Worm (Caenorhabditis elegans) whole organism, L3 larva: Measurements from ENCODE around the gene srt-12.
"Not testable (repeated sequence)": the region's sequence is repeated elsewhere in the genome, so short reads cannot be mapped to it uniquely, and the experiment has no call there.

Source experiments
- ZK546.5 ChIP-seq: sonication (generic microtip); optimal IDR thresholded peaks from 2 replicates; lab custom pipeline; 2017; ENCODE audit warnings: missing biosample characterization, missing genetic modification characterization
- aly-2 ChIP-seq: fragments of 150-350 bp; optimal IDR thresholded peaks from 2 replicates; lab custom pipeline; 2014; ENCODE audit warnings: missing biosample characterization, missing genetic modification characterization
- ama-1 ChIP-seq: fragments of 150-350 bp; optimal IDR thresholded peaks from 2 replicates; lab custom pipeline; 2018
- ceh-16 ChIP-seq: sonication (generic microtip); optimal IDR thresholded peaks from 2 replicates; lab custom pipeline; 2017; ENCODE audit warnings: missing biosample characterization, missing genetic modification characterization
- ceh-28 ChIP-seq: fragments of 150-350 bp; optimal IDR thresholded peaks from 2 replicates; lab custom pipeline; 2014; ENCODE audit warnings: missing biosample characterization, missing genetic modification reagents, missing genetic modification characterization
- ceh-82 ChIP-seq: fragments of 150-350 bp; optimal IDR thresholded peaks from 2 replicates; lab custom pipeline; 2014; ENCODE audit warnings: missing biosample characterization, missing genetic modification characterization
- ceh-9 ChIP-seq: sonication (generic microtip); optimal IDR thresholded peaks from 2 replicates; lab custom pipeline; 2018; ENCODE audit warnings: missing biosample characterization, missing genetic modification characterization
- egl-27 ChIP-seq: sonication (generic microtip); optimal IDR thresholded peaks from 4 replicates; lab custom pipeline; 2017; ENCODE audit warnings: missing biosample characterization, missing genetic modification reagents, missing genetic modification characterization
- elt-1 ChIP-seq: fragments of 150-350 bp; optimal IDR thresholded peaks from 2 replicates; lab custom pipeline; 2014; ENCODE audit warnings: missing biosample characterization, missing genetic modification characterization
- elt-2 ChIP-seq: sonication (generic microtip); optimal IDR thresholded peaks from 2 replicates; lab custom pipeline; 2016; ENCODE audit warnings: missing genetic modification reagents, mild to moderate bottlenecking, missing genetic modification characterization, missing compliant biosample characterization
- elt-3 ChIP-seq, 3 experiments: fragments of 150-350 bp in 1 of 3; sonication (generic microtip) in 2 of 3; optimal IDR thresholded peaks; 2 replicates in 2 of 3; 4 replicates in 1 of 3; lab custom pipeline; 2014 to 2017; ENCODE audit warnings: missing biosample characterization in 3 of 3, missing genetic modification characterization in 3 of 3
- eor-1 ChIP-seq, 2 experiments: fragments of 150-350 bp; optimal IDR thresholded peaks; 2 replicates each; lab custom pipeline; 2014 to 2018; ENCODE audit warnings: missing biosample characterization in 2 of 2, missing genetic modification characterization in 2 of 2
- fkh-10 ChIP-seq: sonication (generic microtip); optimal IDR thresholded peaks from 2 replicates; lab custom pipeline; 2017; ENCODE audit warnings: missing biosample characterization, missing genetic modification reagents, missing genetic modification characterization
- fkh-2 ChIP-seq: fragments of 150-350 bp; optimal IDR thresholded peaks from 2 replicates; lab custom pipeline; 2014; ENCODE audit warnings: missing biosample characterization, missing genetic modification reagents, missing genetic modification characterization
- fos-1 ChIP-seq: fragments of 150-350 bp; optimal IDR thresholded peaks from 2 replicates; lab custom pipeline; 2014; ENCODE audit warnings: missing biosample characterization, missing genetic modification characterization
- hmg-11 ChIP-seq: sonication (generic microtip); optimal IDR thresholded peaks from 2 replicates; lab custom pipeline; 2016; ENCODE audit warnings: missing genetic modification characterization, missing compliant biosample characterization
- jun-1 ChIP-seq: fragments of 150-350 bp; optimal IDR thresholded peaks from 2 replicates; lab custom pipeline; 2014; ENCODE audit warnings: missing biosample characterization, missing genetic modification reagents, missing genetic modification characterization
- lsy-12 ChIP-seq: sonication (generic microtip); optimal IDR thresholded peaks from 2 replicates; lab custom pipeline; 2016; ENCODE audit warnings: mild to moderate bottlenecking, missing genetic modification characterization, missing compliant biosample characterization
- mdl-1 ChIP-seq: fragments of 150-350 bp; optimal IDR thresholded peaks from 2 replicates; lab custom pipeline; 2014; ENCODE audit warnings: missing biosample characterization, missing genetic modification characterization
- mml-1 ChIP-seq: fragments of 150-350 bp; sonication (generic microtip); optimal IDR thresholded peaks from 3 replicates; lab custom pipeline; 2014; ENCODE audit warnings: missing biosample characterization, missing genetic modification characterization
- nfya-1 ChIP-seq: sonication (generic microtip); optimal IDR thresholded peaks from 2 replicates; lab custom pipeline; 2017; ENCODE audit warnings: missing genetic modification characterization, mild to moderate bottlenecking, missing compliant biosample characterization, antibody characterized with exemption, moderate library complexity; ENCODE audit not compliant: insufficient read depth
- nhr-11 ChIP-seq: fragments of 150-350 bp; optimal IDR thresholded peaks from 2 replicates; lab custom pipeline; 2014; ENCODE audit warnings: missing biosample characterization, missing genetic modification characterization
- nhr-12 ChIP-seq: fragments of 150-350 bp; optimal IDR thresholded peaks from 2 replicates; lab custom pipeline; 2014; ENCODE audit warnings: missing biosample characterization, missing genetic modification characterization
- nhr-23 ChIP-seq: fragments of 150-350 bp; optimal IDR thresholded peaks from 2 replicates; lab custom pipeline; 2014; ENCODE audit warnings: missing biosample characterization, missing genetic modification reagents, missing genetic modification characterization
- nhr-237 ChIP-seq: fragments of 150-350 bp; optimal IDR thresholded peaks from 2 replicates; lab custom pipeline; 2014; ENCODE audit warnings: missing biosample characterization, missing genetic modification characterization
- nhr-28 ChIP-seq: fragments of 150-350 bp; optimal IDR thresholded peaks from 2 replicates; lab custom pipeline; 2014; ENCODE audit warnings: missing biosample characterization, missing genetic modification characterization
- pha-4 ChIP-seq: fragments of 150-350 bp; optimal IDR thresholded peaks from 2 replicates; lab custom pipeline; 2014; ENCODE audit warnings: missing biosample characterization, missing genetic modification reagents, missing genetic modification characterization
- sea-2 ChIP-seq: fragments of 150-350 bp; sonication (generic microtip); optimal IDR thresholded peaks from 4 replicates; lab custom pipeline; 2014; ENCODE audit warnings: missing biosample characterization, missing genetic modification reagents, missing genetic modification characterization
- skn-1 ChIP-seq: fragments of 150-350 bp; optimal IDR thresholded peaks from 2 replicates; lab custom pipeline; 2014; ENCODE audit warnings: missing biosample characterization, missing genetic modification characterization
- snpc-4 ChIP-seq: fragments of 150-350 bp; optimal IDR thresholded peaks from 2 replicates; lab custom pipeline; 2014; ENCODE audit warnings: missing biosample characterization, missing genetic modification characterization
- tbx-2 ChIP-seq: sonication (generic microtip); optimal IDR thresholded peaks from 2 replicates; lab custom pipeline; 2016; ENCODE audit warnings: mild to moderate bottlenecking, missing genetic modification characterization, missing compliant biosample characterization
- unc-39 ChIP-seq: sonication (generic microtip); optimal IDR thresholded peaks from 4 replicates; lab custom pipeline; 2017; ENCODE audit warnings: missing biosample characterization, missing genetic modification characterization
- zag-1 ChIP-seq: fragments of 150-350 bp; optimal IDR thresholded peaks from 2 replicates; lab custom pipeline; 2014; ENCODE audit warnings: missing biosample characterization, missing genetic modification characterization
- ztf-4 ChIP-seq: fragments of 150-350 bp; optimal IDR thresholded peaks from 2 replicates; lab custom pipeline; 2014; ENCODE audit warnings: missing biosample characterization, missing genetic modification characterization

srt-12 gene

DNA sequence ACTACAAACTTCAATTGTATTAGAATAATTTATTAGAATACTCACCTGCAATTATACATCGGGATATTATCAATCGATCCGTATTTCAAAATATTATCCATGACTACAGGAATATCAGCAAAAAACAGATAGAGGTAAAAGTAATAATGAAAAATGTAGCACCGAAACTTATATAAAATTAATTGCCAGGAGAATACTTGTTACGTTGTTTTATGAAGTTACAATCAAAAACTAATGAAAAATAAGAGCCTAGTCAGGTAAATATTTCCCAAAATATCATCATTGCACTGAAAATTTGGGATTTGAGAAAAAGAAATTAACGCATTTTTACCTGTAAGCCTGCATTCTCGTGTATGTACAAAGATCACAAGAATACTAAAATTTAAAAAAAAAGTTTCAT, 28.9 kb upstream of the srt-12 start, which contains the start of gene srt-38:
TSS of gene srt-38 (minus strand) at position 101 of the 400 bp plus-strand sequence.
- TF ChIP-seq snpc-4; nhr-23 (tag; lab: Kevin White, UChicago); ceh-9 (tag; lab: Kevin White, UChicago): not testable (repeated sequence)

DNA sequence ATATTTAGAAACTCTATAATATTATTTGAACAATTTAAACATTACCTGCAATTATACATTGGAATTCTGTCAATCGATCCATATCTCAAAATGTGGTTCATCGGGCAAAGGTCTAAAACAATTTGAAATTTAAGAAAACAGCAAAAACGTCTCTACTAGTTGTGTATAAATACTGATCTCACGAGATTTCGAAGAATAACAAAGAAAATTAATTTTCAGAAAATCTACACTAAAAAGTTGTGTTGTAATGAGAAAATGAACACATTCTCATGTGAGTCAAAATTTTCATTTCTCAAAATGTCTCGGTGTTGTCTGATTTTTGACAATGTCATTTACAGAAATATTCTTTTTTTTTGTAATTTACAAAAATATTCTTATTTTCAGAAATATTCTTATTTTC, 25.9 kb upstream of the srt-12 start, which contains the start of gene srt-36:
TSS of gene srt-36 (minus strand) at position 101 of the 400 bp plus-strand sequence.
- not testable (repeated sequence) for TF ChIP-seq eor-1 (tag; optimal IDR thresholded peaks at IDR 0.05; lab: Kevin White, UChicago); elt-2 (tag; lab: Kevin White, UChicago); egl-27 (tag; lab: Kevin White, UChicago)

DNA sequence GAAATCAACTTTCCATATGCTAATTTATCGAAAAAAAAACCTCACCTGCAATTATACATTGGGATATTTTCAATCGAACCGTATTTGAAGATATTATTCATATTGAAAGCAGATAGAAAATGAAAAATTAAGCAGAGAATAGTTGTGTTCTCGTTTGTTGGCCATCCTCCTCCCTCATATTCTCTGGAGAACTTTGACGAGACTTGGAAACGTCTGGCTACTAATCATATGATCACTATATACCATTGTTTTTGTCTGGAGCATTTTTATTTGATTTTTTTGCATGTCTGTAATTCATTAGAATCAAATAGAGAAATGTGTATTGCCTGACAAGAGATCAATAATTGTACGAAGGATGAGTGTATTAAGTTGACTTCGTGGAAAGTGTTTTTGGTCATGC, 22.2 kb upstream of the srt-12 start, which contains the start of gene srt-35:
TSS of gene srt-35 (minus strand) at position 101 of the 400 bp plus-strand sequence.
- TF ChIP-seq ceh-9 (tag; lab: Kevin White, UChicago) (no peak), elt-1 (tag; lab: Kevin White, UChicago) (no peak), skn-1 (tag; lab: Kevin White, UChicago) (no peak), fos-1 (tag; lab: Kevin White, UChicago) (no peak), aly-2 (tag; lab: Kevin White, UChicago) (no peak), ceh-82 (tag; lab: Kevin White, UChicago) (no peak), egl-27 (tag; lab: Kevin White, UChicago) (no peak)

DNA sequence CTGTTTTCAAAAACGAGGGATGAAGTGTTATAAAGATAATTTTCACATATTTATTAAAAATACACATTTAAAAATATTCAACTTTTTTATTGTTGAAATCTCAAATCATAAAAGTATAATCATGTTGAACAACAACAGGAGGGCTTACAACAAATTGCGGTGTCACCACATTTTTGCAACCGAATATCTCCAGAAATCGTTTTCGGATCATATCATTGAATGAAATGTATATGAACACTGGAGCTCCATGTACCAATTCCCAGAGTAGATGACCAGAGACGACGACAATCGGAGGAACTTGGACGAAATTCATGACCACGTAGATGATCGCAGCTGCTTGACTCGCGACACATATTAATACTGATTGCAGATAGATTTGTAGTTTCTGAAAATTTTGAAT, 19.1 kb upstream of the srt-12 start:
- TF ChIP-seq mml-1 (tag; lab: Kevin White, UChicago) (no peak), egl-27 (tag; lab: Kevin White, UChicago) (no peak), ama-1 (lab: Kevin White, UChicago) (no peak), jun-1 (no peak), nhr-12 (no peak), nhr-11 (no peak), sea-2 (GFP tag; lab: Kevin White, UChicago) (no peak), nfya-1 (tag; lab: Kevin White, UChicago) (no peak), ZK546.5 (no peak), ceh-28 (tag; lab: Kevin White, UChicago) (no peak), hmg-11 (no peak), nhr-28 (tag; lab: Kevin White, UChicago) (no peak)

DNA sequence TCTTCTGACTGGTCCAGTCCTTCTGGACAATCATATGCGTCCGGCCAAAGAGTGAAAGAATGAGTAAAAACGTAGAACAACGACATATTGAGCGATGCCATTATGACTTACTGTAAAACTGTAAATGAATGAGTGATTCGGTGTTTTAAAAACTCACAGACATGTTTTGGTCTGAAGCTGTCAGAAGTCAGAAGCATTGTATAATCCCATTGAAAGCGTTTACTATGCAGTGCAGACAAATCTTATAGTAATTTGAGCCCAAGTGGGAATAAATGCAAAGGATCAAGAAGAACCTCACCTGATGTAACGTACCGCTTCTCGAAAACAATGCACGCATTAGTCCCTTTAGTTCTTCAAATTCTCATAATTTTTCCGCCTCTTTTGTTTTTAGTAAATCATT, 17.8 kb upstream of the srt-12 start, which contains the start of gene srt-3:
TSS of gene srt-3 (minus strand) at position 101 of the 400 bp plus-strand sequence.
- TF ChIP-seq lsy-12 (tag; lab: Kevin White, UChicago) = no peak
- TF ChIP-seq unc-39 = no peak
- TF ChIP-seq pha-4 (tag; lab: Kevin White, UChicago) = no peak
- TF ChIP-seq mdl-1 (tag; lab: Kevin White, UChicago) = no peak
- TF ChIP-seq, all 47 proteins: peak for 0

DNA sequence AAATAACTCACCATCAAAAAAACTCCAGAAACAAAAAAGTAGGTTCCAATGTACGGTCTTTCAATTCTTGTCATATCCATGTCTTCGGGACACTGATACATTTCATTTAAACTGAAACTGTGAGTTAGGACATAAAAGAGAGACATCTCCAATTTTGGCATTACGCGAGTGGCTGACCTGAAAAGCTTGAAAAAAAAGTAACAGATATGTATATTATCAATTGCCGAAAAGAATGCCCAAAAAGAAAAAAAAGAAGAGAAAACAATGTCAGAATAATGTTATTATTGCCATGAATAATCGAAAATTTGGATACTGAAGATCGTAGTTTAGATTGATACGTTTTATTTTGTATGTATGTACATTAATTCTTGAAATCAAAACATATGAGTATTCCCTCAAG, 14.1 kb upstream of the srt-12 start, which contains the start of gene srt-14:
TSS of gene srt-14 (minus strand) at position 101 of the 400 bp plus-strand sequence.
- TF ChIP-seq zag-1 (tag; lab: Kevin White, UChicago) (no peak), ceh-16 (tag; lab: Kevin White, UChicago) (no peak), fkh-10 (GFP tag; lab: Kevin White, UChicago) (no peak), sea-2 (GFP tag; lab: Kevin White, UChicago) (no peak), ZK546.5 (no peak), fkh-2 (tag; lab: Kevin White, UChicago) (no peak)

DNA sequence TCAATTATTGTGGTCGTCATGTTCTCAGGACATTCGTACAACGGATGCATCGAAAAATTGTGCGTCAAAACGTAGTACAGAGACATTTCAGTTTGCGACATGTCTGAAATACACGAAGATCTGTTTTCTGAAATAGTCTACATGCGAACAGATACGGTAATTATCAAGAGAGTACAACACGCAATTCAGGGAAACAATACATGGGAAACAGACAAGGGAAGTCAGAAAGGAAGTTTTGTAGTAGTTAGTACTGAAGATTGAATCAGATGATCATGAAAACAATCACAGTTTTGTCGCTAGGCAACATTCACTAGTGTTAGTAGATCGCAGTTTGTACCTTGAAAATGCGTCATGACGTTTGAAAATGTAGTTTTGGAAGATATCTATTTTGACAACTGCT, 7.7 kb upstream of the srt-12 start, which contains the start of gene srt-13:
TSS of gene srt-13 (minus strand) at position 101 of the 400 bp plus-strand sequence.
- no peak for TF ChIP-seq sea-2 (GFP tag; lab: Kevin White, UChicago)
- no peak for TF ChIP-seq elt-3 (tag; optimal IDR thresholded peaks at IDR 0.05; lab: Kevin White, UChicago)
- no peak for TF ChIP-seq ztf-4 (tag; lab: Kevin White, UChicago)
- no peak for TF ChIP-seq snpc-4
- no peak for TF ChIP-seq nhr-237 (tag; lab: Kevin White, UChicago)
- TF ChIP-seq pha-4 (tag; lab: Kevin White, UChicago) = no peak
- TF ChIP-seq nhr-11 = no peak
- no peak for TF ChIP-seq nhr-12
- no peak for TF ChIP-seq ama-1 (lab: Kevin White, UChicago)
- no peak for TF ChIP-seq nhr-23 (tag; lab: Kevin White, UChicago)
- no peak for TF ChIP-seq tbx-2 (tag; lab: Kevin White, UChicago)
- TF ChIP-seq, all 47 proteins: peak for 0
